Worm (Caenorhabditis elegans) whole organism, L4/young adult: ENCODE results near the gene B0222.15.

Experiments used
- W03F9.2 ChIP-seq: fragments of 150-350 bp; optimal IDR thresholded peaks from 2 replicates; lab custom pipeline; 2014; ENCODE audit warnings: missing biosample characterization, missing genetic modification characterization
- dao-5 ChIP-seq: sonication (generic microtip); optimal IDR thresholded peaks from 2 replicates; lab custom pipeline; 2016; ENCODE audit warnings: missing genotype, missing genetic modification characterization, moderate library complexity, missing compliant biosample characterization
- him-1 ChIP-seq: sonication (generic microtip); optimal IDR thresholded peaks from 2 replicates; lab custom pipeline; 2016; ENCODE audit warnings: missing genotype, missing genetic modification reagents, missing genetic modification characterization, missing compliant biosample characterization

B0222.15 gene

ce11 chrV:9156679-9157078 lies at the start of gene B0222.15:
Gene B0222.15, minus strand, starts transcription at chrV:9156779.
- TF ChIP-seq him-1 (no peak), dao-5 (no peak), W03F9.2 (tag; lab: Kevin White, UChicago) (no peak)

ce11 chrV:9202710-9203109 lies 46.1 kb upstream of the B0222.15 start, which contains the start of gene asp-2:
Gene asp-2, plus strand, starts transcription at chrV:9203077.
- TF ChIP-seq him-1 (no peak), dao-5 (no peak), W03F9.2 (tag; lab: Kevin White, UChicago) (no peak)

ce11 chrV:9198887-9199286 lies 42.3 kb upstream of the B0222.15 start, which contains the start of gene str-177:
Gene str-177, minus strand, starts transcription at chrV:9198987.
- TF ChIP-seq dao-5 (no peak), him-1 (no peak), W03F9.2 (tag; lab: Kevin White, UChicago) (no peak)

ce11 chrV:9197121-9197520 lies 40.5 kb upstream of the B0222.15 start, which contains the start of gene C24B5.4:
Gene C24B5.4, minus strand, starts transcription at chrV:9197326.
- TF ChIP-seq him-1 (no peak), W03F9.2 (tag; lab: Kevin White, UChicago) (no peak), dao-5 (no peak)

- no peak for TF ChIP-seq him-1
- no peak for TF ChIP-seq dao-5
- no peak for TF ChIP-seq W03F9.2 (tag; lab: Kevin White, UChicago)
Measured at ce11 chrV:9194055-9194454, 37.5 kb upstream of the B0222.15 start.

ce11 chrV:9191406-9191805 lies 34.8 kb upstream of the B0222.15 start, which contains the start of gene sphr-1:
Gene sphr-1, plus strand, starts transcription at chrV:9191610.
- TF ChIP-seq dao-5, result no peak
- no peak for TF ChIP-seq him-1
- no peak for TF ChIP-seq W03F9.2 (tag; lab: Kevin White, UChicago)

ce11 chrV:9186028-9186427 lies 29.4 kb upstream of the B0222.15 start:
- TF ChIP-seq W03F9.2 (tag; lab: Kevin White, UChicago) (no peak), dao-5 (no peak), him-1 (no peak)

ce11 chrV:9183718-9184441 lies 27.3 kb upstream of the B0222.15 start:
- TF ChIP-seq dao-5, result no peak
- no peak for TF ChIP-seq W03F9.2 (tag; lab: Kevin White, UChicago)
- no peak for TF ChIP-seq him-1

- TF ChIP-seq dao-5 (no peak), him-1 (no peak), W03F9.2 (tag; lab: Kevin White, UChicago) (no peak)
Measured at ce11 chrV:9181669-9182250, 25.2 kb upstream of the B0222.15 start, which contains the start of gene ptr-1. Gene ptr-1, minus strand, starts transcription at chrV:9181719.

ce11 chrV:9175218-9175837 lies 18.7 kb upstream of the B0222.15 start, which contains the start of gene spas-1:
Gene spas-1, plus strand, starts transcription at chrV:9175789.
- TF ChIP-seq W03F9.2 (tag; lab: Kevin White, UChicago), result peak; percentile 92
- no peak for TF ChIP-seq him-1

ce11 chrV:9173789-9174188 lies 17.2 kb upstream of the B0222.15 start, which contains the start of gene pqn-16:
Gene pqn-16, plus strand, starts transcription at chrV:9174089.
- TF ChIP-seq W03F9.2 (tag; lab: Kevin White, UChicago) (no peak), dao-5 (no peak), him-1 (no peak)

- TF ChIP-seq dao-5, result no peak
- no peak for TF ChIP-seq him-1
- no peak for TF ChIP-seq W03F9.2 (tag; lab: Kevin White, UChicago)
Measured at ce11 chrV:9172989-9173388, 16.4 kb upstream of the B0222.15 start, which contains the start of gene gad-3. Gene gad-3, minus strand, starts transcription at chrV:9173005.

- TF ChIP-seq him-1 (no peak), W03F9.2 (tag; lab: Kevin White, UChicago) (no peak), dao-5 (no peak)
Measured at ce11 chrV:9168089-9168488, 11.5 kb upstream of the B0222.15 start, which contains the start of gene B0222.11. Gene B0222.11, minus strand, starts transcription at chrV:9168189.

- TF ChIP-seq dao-5, result no peak
- TF ChIP-seq W03F9.2 (tag; lab: Kevin White, UChicago), result no peak
- no peak for TF ChIP-seq him-1
Measured at ce11 chrV:9166306-9166705, 9.7 kb upstream of the B0222.15 start.
